Worm (Caenorhabditis elegans) whole organism, young adult: ENCODE results near the gene Y49E10.21.

Experiments
- B0035.1 ChIP-seq: sonication (generic microtip); optimal IDR thresholded peaks from 2 replicates; lab custom pipeline; 2016; ENCODE audit warnings: missing genetic modification characterization, mild to moderate bottlenecking, missing compliant biosample characterization, missing genotype, missing genetic modification reagents
- B0336.3 ChIP-seq: fragments of 200-800 bp; sonication (Bioruptor generic); IDR thresholded peaks from 2 replicates; pipeline ENCODE4 v1.3.6; 2022; ENCODE audit warnings: missing genetic modification characterization, missing compliant biosample characterization
- ceh-58 ChIP-seq: fragments of 200-800 bp; sonication (Bioruptor generic); IDR thresholded peaks from 2 replicates; pipeline ENCODE4 v1.3.6; 2022; ENCODE audit warnings: missing genetic modification characterization, missing compliant biosample characterization
- nhr-27 ChIP-seq: fragments of 200-800 bp; sonication (Bioruptor generic); optimal IDR thresholded peaks from 2 replicates; lab custom pipeline; 2018; ENCODE audit warnings: mild to moderate bottlenecking, missing genetic modification characterization, moderate library complexity, missing compliant biosample characterization
- ztf-18 ChIP-seq: sonication (generic microtip); optimal IDR thresholded peaks from 2 replicates; lab custom pipeline; 2016; ENCODE audit warnings: missing genotype, mild to moderate bottlenecking, missing genetic modification characterization, missing compliant biosample characterization

DNA sequence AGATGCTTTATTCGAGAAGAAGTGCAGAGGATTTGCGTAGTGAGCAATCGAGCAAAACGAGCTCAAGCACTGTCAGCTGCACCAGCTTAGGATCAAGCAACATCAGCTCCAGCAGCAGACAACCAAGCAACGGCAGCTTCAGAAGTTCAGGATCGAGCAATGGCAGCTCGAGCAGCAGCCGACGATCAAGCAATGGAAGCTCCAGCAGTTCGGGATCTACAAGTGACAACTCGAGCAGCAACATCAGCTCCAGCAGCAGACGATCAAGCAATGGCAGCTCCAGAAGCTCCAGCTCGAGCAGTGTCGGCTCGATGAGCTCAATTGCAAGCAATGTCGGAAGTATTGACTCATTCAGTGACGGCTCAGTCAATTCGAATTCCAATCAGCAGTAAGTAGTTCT lies 18.3 kb upstream of the Y49E10.21 start:
- no peak for TF ChIP-seq ceh-58 (GFP tag; lab: Robert Waterston, UW)
- no peak for TF ChIP-seq B0336.3 (GFP tag; lab: Robert Waterston, UW)
- no peak for TF ChIP-seq ztf-18 (tag; lab: Kevin White, UChicago)
- no peak for TF ChIP-seq nhr-27 (tag; lab: Kevin White, UChicago)
- no peak for TF ChIP-seq B0035.1 (tag; lab: Kevin White, UChicago)
